Worm (Caenorhabditis elegans): ENCODE results near the gene lrx-1.

Gene lrx-1

DNA sequence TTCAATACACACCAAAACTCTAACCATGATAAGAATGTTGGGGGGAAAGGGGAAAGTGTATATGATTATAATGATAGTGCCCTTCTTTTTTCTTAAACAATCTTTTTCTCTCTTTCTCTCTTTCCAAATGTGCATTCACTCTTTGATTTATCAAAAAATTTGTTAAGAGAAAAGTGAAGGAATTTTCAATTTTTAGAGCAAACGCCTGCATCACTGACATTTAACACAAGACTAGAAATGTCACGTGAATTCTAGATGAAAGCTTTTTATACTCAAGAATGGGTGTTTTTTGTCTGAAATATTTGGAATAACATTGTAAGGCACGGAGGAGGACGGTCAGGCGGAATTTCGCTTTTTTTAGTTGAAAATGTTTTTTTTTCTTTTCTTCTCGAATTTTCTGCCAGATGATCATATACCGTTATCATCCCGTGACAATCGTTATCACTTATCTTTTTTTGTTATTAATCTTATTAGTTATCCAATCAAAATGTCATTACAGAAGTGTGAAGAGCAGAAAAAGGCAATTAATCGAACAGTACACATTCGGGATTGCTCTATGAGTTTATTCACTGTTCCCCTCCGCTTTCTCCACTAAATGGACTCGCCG lies 49.7 kb downstream of the lrx-1 start, which contains the start of the genes frm-7 and F55C5.17 (continued):
- no peak for TF ChIP-seq tag-97 (GFP tag; IDR thresholded peaks at IDR 0.05)
- TF ChIP-seq hlh-11 (tag; optimal IDR thresholded peaks at IDR 0.05) = peak; percentile 73
- TF ChIP-seq madf-5 (GFP tag; IDR thresholded peaks at IDR 0.05) = no peak
- no peak for TF ChIP-seq unc-130 (GFP tag; optimal IDR thresholded peaks at IDR 0.05)
- TF ChIP-seq nhr-25 (tag; optimal IDR thresholded peaks at IDR 0.05; ENCODE audit: borderline replicate concordance, insufficient read depth) = no peak

DNA sequence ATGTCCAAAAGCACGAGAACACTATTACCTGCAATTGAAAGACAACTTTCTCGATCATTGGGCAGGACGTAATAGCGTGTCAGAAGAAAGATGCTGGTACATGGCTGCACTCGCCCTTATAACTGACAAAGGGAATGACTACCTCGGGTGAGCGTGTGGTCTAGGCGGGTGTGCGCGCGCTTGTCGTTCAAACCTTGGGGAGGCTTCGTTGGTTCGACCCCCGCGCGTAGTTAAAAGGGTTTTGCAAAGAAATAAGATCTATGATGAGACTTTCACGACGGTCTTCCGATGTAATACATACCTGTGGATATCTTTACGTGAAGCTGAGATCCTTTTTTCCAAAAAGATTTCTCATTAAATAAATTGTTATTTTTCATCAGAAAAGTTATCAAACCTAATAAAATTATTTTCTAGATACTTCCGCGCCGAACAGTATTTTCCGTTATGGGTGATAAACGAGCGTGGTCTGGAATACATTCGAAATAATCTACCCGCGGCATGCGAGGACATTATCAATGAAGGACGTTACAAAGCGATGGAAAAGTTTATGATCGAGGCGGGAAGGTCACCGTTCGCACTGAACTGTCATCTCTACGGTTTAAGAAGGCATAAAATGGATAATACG lies 51.2 kb downstream of the lrx-1 start:
- TF ChIP-seq Y105C5A.15 (GFP tag; IDR thresholded peaks at IDR 0.05) = peak; percentile 100
- peak; percentile 13 to 49 for TF ChIP-seq mdl-1 (tag; optimal IDR thresholded peaks at IDR 0.05)
- peak; percentile 83 for TF ChIP-seq attf-4 (tag; optimal IDR thresholded peaks at IDR 0.05)
- no peak for TF ChIP-seq lin-39 (tag; optimal IDR thresholded peaks at IDR 0.05)
- peak; percentile 98 for TF ChIP-seq Y5F2A.4 (GFP tag; optimal IDR thresholded peaks at IDR 0.05)
- peak; percentile 76 to 81 for TF ChIP-seq hif-1 (tag; optimal IDR thresholded peaks at IDR 0.05)
- TF ChIP-seq lin-1 (GFP tag; IDR thresholded peaks at IDR 0.05) = peak; percentile 98
- no peak for TF ChIP-seq nhr-28 (tag; optimal IDR thresholded peaks at IDR 0.05)
- peak; percentile 82 for TF ChIP-seq hlh-11 (tag; optimal IDR thresholded peaks at IDR 0.05)
- TF ChIP-seq daf-12 (tag; optimal IDR thresholded peaks at IDR 0.05) = no peak
- TF ChIP-seq ceh-62 (tag; optimal IDR thresholded peaks at IDR 0.05) = no peak
- TF ChIP-seq F37D6.2 (tag; optimal IDR thresholded peaks at IDR 0.05) = peak; percentile 89
- peak; percentile 67 for TF ChIP-seq lin-13 (GFP tag; optimal IDR thresholded peaks at IDR 0.05)
- TF ChIP-seq Y75B8A.6 (GFP tag; IDR thresholded peaks at IDR 0.05) = peak; percentile 96
- TF ChIP-seq zfp-2 (tag; optimal IDR thresholded peaks at IDR 0.05) = peak; percentile 80
- peak; percentile 99 for TF ChIP-seq php-3 (GFP tag; IDR thresholded peaks at IDR 0.05)
- peak; percentile 100 for TF ChIP-seq nhr-111 (GFP tag; optimal IDR thresholded peaks at IDR 0.05)
- TF ChIP-seq ceh-44 (GFP tag; IDR thresholded peaks at IDR 0.05) = peak; percentile 98
- peak; percentile 63 for TF ChIP-seq dpl-1 (GFP tag; optimal IDR thresholded peaks at IDR 0.05)
- TF ChIP-seq egl-27 (tag; optimal IDR thresholded peaks at IDR 0.05) = peak; percentile 38
- peak; percentile 99 for TF ChIP-seq tra-1 (GFP tag; IDR thresholded peaks at IDR 0.05)
- TF ChIP-seq mdt-29 (GFP tag; IDR thresholded peaks at IDR 0.05) = peak; percentile 95
- TF ChIP-seq tag-97 (GFP tag; IDR thresholded peaks at IDR 0.05) = peak; percentile 93
- TF ChIP-seq nhr-102 (tag; optimal IDR thresholded peaks at IDR 0.05) = peak; percentile 95
- TF ChIP-seq rbr-2 (tag; optimal IDR thresholded peaks at IDR 0.05) = peak; percentile 94
- TF ChIP-seq set-16 (GFP tag; IDR thresholded peaks at IDR 0.05) = peak; percentile 84
- TF ChIP-seq jun-1 (tag; optimal IDR thresholded peaks at IDR 0.05) = peak; percentile 73
- peak; percentile 100 for TF ChIP-seq nhr-41 (GFP tag; IDR thresholded peaks at IDR 0.05)
- peak; percentile 94 for TF ChIP-seq zfp-3 (GFP tag; conservative IDR thresholded peaks at IDR 0.05)
- peak; percentile 88 for TF ChIP-seq dmd-6 (GFP tag; IDR thresholded peaks at IDR 0.05)
- peak; percentile 96 for TF ChIP-seq Y48G9A.11 (GFP tag; IDR thresholded peaks at IDR 0.05)
- TF ChIP-seq zip-2 (tag; optimal IDR thresholded peaks at IDR 0.05) = peak; percentile 60
- peak; percentile 94 for TF ChIP-seq zip-11 (GFP tag; IDR thresholded peaks at IDR 0.05)
- peak in 1 of 2 experiments; percentile 23 for TF ChIP-seq ZK546.5 (tag; optimal IDR thresholded peaks at IDR 0.05)
- no peak for TF ChIP-seq snpc-4 (tag; optimal IDR thresholded peaks at IDR 0.05)
- TF ChIP-seq ceh-82 (tag; optimal IDR thresholded peaks at IDR 0.05) = no peak
- peak; percentile 95 for TF ChIP-seq lir-3 (tag; optimal IDR thresholded peaks at IDR 0.05)
- peak; percentile 93 for TF ChIP-seq nhr-48 (tag; optimal IDR thresholded peaks at IDR 0.05)
- TF ChIP-seq nhr-25 (tag; optimal IDR thresholded peaks at IDR 0.05; ENCODE audit: borderline replicate concordance, insufficient read depth) = peak; percentile 53
- peak; percentile 98 for TF ChIP-seq T26A8.4 (GFP tag; IDR thresholded peaks at IDR 0.05)
- peak in 1 of 2 experiments; percentile 86 for TF ChIP-seq unc-62 (GFP tag; optimal IDR thresholded peaks at IDR 0.05 in 1 of 2)
- no peak for TF ChIP-seq unc-62 (tag; optimal IDR thresholded peaks at IDR 0.05)
- peak; percentile 100 for TF ChIP-seq egl-43 (GFP tag; IDR thresholded peaks at IDR 0.05)
- TF ChIP-seq unc-130 (GFP tag; optimal IDR thresholded peaks at IDR 0.05) = peak; percentile 83
- peak; percentile 93 for TF ChIP-seq mxl-2 (GFP tag; conservative IDR thresholded peaks at IDR 0.05)
- peak; percentile 93 for TF ChIP-seq aha-1 (tag)
